Worm (Caenorhabditis elegans): Measurements from ENCODE around the gene srh-97.
"Not testable (repeated sequence)": the region's sequence is repeated elsewhere in the genome, so short reads cannot be mapped to it uniquely, and the experiment has no call there.

DNA sequence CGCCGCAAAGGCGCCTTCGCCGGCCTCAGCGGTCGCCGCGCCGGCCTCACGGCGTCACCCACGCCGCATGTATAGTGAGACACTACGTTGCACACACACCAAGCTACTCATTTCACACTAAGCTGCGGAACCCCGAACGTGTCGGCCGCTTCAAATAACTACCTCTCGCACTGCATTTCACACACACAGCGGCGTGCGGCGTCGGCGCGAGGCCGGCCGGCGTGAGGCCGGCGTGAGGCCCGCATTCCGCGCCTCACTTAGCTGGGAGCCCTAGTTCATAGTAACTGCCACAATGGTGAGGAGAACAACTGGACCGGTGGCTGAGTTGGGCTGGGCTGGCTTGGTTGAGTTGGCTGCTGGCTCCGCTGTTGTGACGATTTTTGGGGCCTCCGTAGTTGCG lies 5.2 kb downstream of the srh-97 start:
- TF ChIP-seq zip-4 (GFP tag; optimal IDR thresholded peaks at IDR 0.05); nhr-76 (tag; optimal IDR thresholded peaks at IDR 0.05); pag-3 (tag; optimal IDR thresholded peaks at IDR 0.05; ENCODE audit: borderline replicate concordance, insufficient read depth); nhr-237 (tag; optimal IDR thresholded peaks at IDR 0.05); pqm-1 (tag; optimal IDR thresholded peaks at IDR 0.05); ets-5 (GFP tag; IDR thresholded peaks at IDR 0.05); ceh-8 (GFP tag; optimal IDR thresholded peaks at IDR 0.05): not testable (repeated sequence)

Measured in whole organism, L1 larva.